Fruit fly (Drosophila melanogaster): ENCODE results near the gene CG12713.

Gene CG12713

DNA sequence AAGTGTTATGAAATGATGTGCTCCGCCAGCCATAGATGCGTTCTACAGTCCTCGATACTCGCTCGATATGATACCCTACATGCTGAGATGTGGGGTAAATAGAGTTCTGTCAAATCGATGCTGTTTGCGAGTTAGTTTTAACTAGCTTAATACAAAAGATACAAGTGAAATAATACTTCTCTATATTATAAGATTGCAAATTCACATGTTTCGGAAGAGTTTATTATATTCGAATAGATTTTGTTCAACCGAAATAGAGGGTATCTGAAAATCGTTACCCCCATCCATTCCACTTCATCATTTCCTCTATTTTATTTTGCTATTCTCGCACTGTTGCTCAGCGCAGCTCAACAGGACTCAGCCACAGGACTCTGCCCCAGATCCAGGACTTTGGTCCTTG, 38.0 kb upstream of the CG12713 start (continued):
- TF ChIP-seq Dek (tag; optimal IDR thresholded peaks at IDR 0.05) (no peak), chm (GFP tag; IDR thresholded peaks at IDR 0.05) (peak; percentile 60; the same call in 1 of the 2 replicates), peb (GFP tag; IDR thresholded peaks at IDR 0.05) (no peak), sim (GFP tag; IDR thresholded peaks at IDR 0.05) (no peak), tup (GFP tag; optimal IDR thresholded peaks at IDR 0.05) (peak; percentile 12), abd-A (tag; optimal IDR thresholded peaks at IDR 0.05) (no peak), seq (GFP tag; IDR thresholded peaks at IDR 0.05) (no peak), CG6765 (GFP tag; optimal IDR thresholded peaks at IDR 0.05) (no peak), nerfin-2 (GFP tag; IDR thresholded peaks at IDR 0.05; ENCODE audit: partially characterized antibody) (no peak), CG17328 (GFP tag; IDR thresholded peaks at IDR 0.05) (peak; percentile 77), yki (optimal IDR thresholded peaks at IDR 0.05) (no peak), Doc3 (GFP tag; IDR thresholded peaks at IDR 0.05; ENCODE audit: partially characterized antibody) (no peak), CG32772 (GFP tag; IDR thresholded peaks at IDR 0.05) (no peak), Lpt (GFP tag; optimal IDR thresholded peaks at IDR 0.05) (no peak), hth (optimal IDR thresholded peaks at IDR 0.05) (no peak), Dad (GFP tag; optimal IDR thresholded peaks at IDR 0.05) (no peak), Hr3 (GFP tag; optimal IDR thresholded peaks at IDR 0.05) (peak; percentile 3), Sry-δ (GFP tag; optimal IDR thresholded peaks at IDR 0.05) (no peak), mld (GFP tag; IDR thresholded peaks at IDR 0.05; ENCODE audit: partially characterized antibody) (no peak), pho (GFP tag; optimal IDR thresholded peaks at IDR 0.05) (no peak), vfl (GFP tag; optimal IDR thresholded peaks at IDR 0.05) (no peak), bigmax (GFP tag; optimal IDR thresholded peaks at IDR 0.05) (no peak), cg (GFP tag; optimal IDR thresholded peaks at IDR 0.05) (no peak), bowl (GFP tag; IDR thresholded peaks at IDR 0.05) (no peak), tap (tag; optimal IDR thresholded peaks at IDR 0.05) (no peak), fd96Cb (tag; optimal IDR thresholded peaks at IDR 0.05) (peak; percentile 25), CG6254 (GFP tag; optimal IDR thresholded peaks at IDR 0.05) (no peak), CG18011 (GFP tag; optimal IDR thresholded peaks at IDR 0.05) (no peak), CG9797 (GFP tag; optimal IDR thresholded peaks at IDR 0.05) (no peak), CG14710 (tag; optimal IDR thresholded peaks at IDR 0.05) (peak; percentile 41), Myb (GFP tag; optimal IDR thresholded peaks at IDR 0.05) (no peak), CG12071 (GFP tag; optimal IDR thresholded peaks at IDR 0.05) (no peak), CG10979 (tag; optimal IDR thresholded peaks at IDR 0.05) (peak; percentile 53), CG15073 (GFP tag; optimal IDR thresholded peaks at IDR 0.05) (no peak), trem (tag; optimal IDR thresholded peaks at IDR 0.05) (no peak), Oli (tag; optimal IDR thresholded peaks at IDR 0.05) (peak; percentile 42), Mad (GFP tag; optimal IDR thresholded peaks at IDR 0.05) (peak; percentile 31), YL-1 (GFP tag; optimal IDR thresholded peaks at IDR 0.05) (no peak), Dip3 (GFP tag; optimal IDR thresholded peaks at IDR 0.05) (no peak), Drgx (GFP tag; IDR thresholded peaks at IDR 0.05) (no peak), eyg (GFP tag; optimal IDR thresholded peaks at IDR 0.05) (no peak), CG5180 (GFP tag; optimal IDR thresholded peaks at IDR 0.05) (no peak), Poxn (GFP tag; IDR thresholded peaks at IDR 0.05) (no peak), CG10321 (GFP tag; IDR thresholded peaks at IDR 0.05) (no peak), ATbp (GFP tag; optimal IDR thresholded peaks at IDR 0.05) (no peak), CG3726 (GFP tag; IDR thresholded peaks at IDR 0.05) (no peak), CG7839 (tag; optimal IDR thresholded peaks at IDR 0.05) (peak; percentile 34), Spps (tag; optimal IDR thresholded peaks at IDR 0.05) (no peak), BtbVII (GFP tag; optimal IDR thresholded peaks at IDR 0.05) (no peak), CG1832 (GFP tag; optimal IDR thresholded peaks at IDR 0.05) (no peak), Nf-YA (GFP tag; IDR thresholded peaks at IDR 0.05) (no peak), CG34224 (GFP tag; IDR thresholded peaks at IDR 0.05; ENCODE audit: partially characterized antibody) (no peak)

All from whole organism, embryonic.